Worm (Caenorhabditis elegans): ENCODE results near the gene Y43F8B.28.

Gene Y43F8B.28

DNA sequence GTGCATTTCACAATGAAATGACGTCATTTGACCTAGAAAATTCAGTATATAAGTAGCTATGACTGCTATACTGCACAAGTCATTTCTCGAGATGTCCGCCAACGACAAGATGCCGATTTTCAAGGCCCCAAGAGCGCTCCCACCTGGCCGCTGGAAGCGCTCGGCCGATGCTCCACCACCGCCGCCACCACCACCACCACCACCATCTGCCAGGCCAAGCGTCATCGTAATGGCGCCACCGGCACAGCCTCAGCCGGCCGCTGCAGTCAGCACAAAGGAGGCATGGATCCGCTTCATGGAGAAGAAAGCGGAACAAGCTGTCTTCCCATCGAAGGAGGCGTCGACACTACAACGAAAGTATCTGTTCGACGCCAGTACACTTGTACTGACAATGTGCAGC, at the start of gene Y43F8B.28:
Gene Y43F8B.28 (plus strand): TSS at position 59 of the 400 bp plus-strand sequence.
- TF ChIP-seq set-16 (GFP tag; IDR thresholded peaks at IDR 0.05) (peak; percentile 95), rbr-2 (tag; optimal IDR thresholded peaks at IDR 0.05) (no peak)

DNA sequence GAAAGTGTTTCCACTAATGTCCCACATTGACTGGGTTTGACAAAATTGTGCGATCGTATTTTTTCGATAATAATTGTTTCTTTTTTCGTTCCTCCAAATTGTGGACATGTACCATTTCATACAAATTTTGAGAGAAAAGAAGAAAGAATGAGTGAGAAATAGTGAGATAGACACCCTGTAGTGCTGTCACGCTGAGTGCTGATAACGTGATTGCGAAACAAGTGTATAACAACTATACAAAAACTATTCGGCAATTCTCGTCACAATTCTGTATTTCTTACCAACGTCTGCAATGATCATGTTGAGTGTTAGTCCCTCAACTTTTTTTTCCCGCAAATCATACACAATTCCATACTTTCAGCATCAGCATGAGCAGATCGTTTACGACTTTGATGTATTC, 48.8 kb upstream of the Y43F8B.28 start, which contains the start of gene C25F9.14:
Gene C25F9.14 (plus strand): TSS at position 178 of the 400 bp plus-strand sequence.
- TF ChIP-seq saeg-2 (GFP tag; IDR thresholded peaks at IDR 0.05) (no peak), arid-1 (GFP tag; conservative IDR thresholded peaks at IDR 0.05) (no peak), F37D6.2 (tag; optimal IDR thresholded peaks at IDR 0.05) (no peak), nhr-102 (tag; optimal IDR thresholded peaks at IDR 0.05) (no peak), nhr-28 (tag; optimal IDR thresholded peaks at IDR 0.05) (peak; percentile 59), dmd-6 (GFP tag; IDR thresholded peaks at IDR 0.05) (0 out of 2 replicates have a peak, but pooled peaks have one; percentile 17), nhr-41 (GFP tag; IDR thresholded peaks at IDR 0.05) (no peak), zag-1 (tag; optimal IDR thresholded peaks at IDR 0.05) (no peak), vab-7 (GFP tag; IDR thresholded peaks at IDR 0.05) (no peak), hlh-11 (tag; optimal IDR thresholded peaks at IDR 0.05) (peak; percentile 12), nhr-111 (GFP tag; optimal IDR thresholded peaks at IDR 0.05) (no peak), nhr-11 (tag; optimal IDR thresholded peaks at IDR 0.05) (no peak), zfp-3 (GFP tag; conservative IDR thresholded peaks at IDR 0.05) (no peak), mdt-29 (GFP tag; IDR thresholded peaks at IDR 0.05) (no peak), daf-12 (tag; optimal IDR thresholded peaks at IDR 0.05) (no peak), tag-97 (GFP tag; IDR thresholded peaks at IDR 0.05) (no peak), daf-16 (GFP tag; optimal IDR thresholded peaks at IDR 0.05) (no peak), daf-16 (tag; optimal IDR thresholded peaks at IDR 0.05) (peak; percentile 17), ZK546.5 (tag; optimal IDR thresholded peaks at IDR 0.05) (no peak), nhr-10 (tag; optimal IDR thresholded peaks at IDR 0.05) (no peak), hlh-30 (tag; optimal IDR thresholded peaks at IDR 0.05; ENCODE audit: insufficient read depth) (peak; percentile 20), hif-1 (tag; optimal IDR thresholded peaks at IDR 0.05) (no peak), mdl-1 (tag; optimal IDR thresholded peaks at IDR 0.05) (no peak), nhr-25 (tag; optimal IDR thresholded peaks at IDR 0.05; ENCODE audit: borderline replicate concordance, insufficient read depth) (no peak), rbr-2 (tag; optimal IDR thresholded peaks at IDR 0.05) (no peak), gei-8 (GFP tag; optimal IDR thresholded peaks at IDR 0.05) (no peak), pqm-1 (tag; optimal IDR thresholded peaks at IDR 0.05) (peak; percentile 56), nhr-76 (tag; optimal IDR thresholded peaks at IDR 0.05) (no peak), spr-3 (GFP tag; optimal IDR thresholded peaks at IDR 0.05) (no peak), ztf-11 (tag; optimal IDR thresholded peaks at IDR 0.05) (no peak), ceh-44 (GFP tag; IDR thresholded peaks at IDR 0.05) (no peak), unc-39 (tag; optimal IDR thresholded peaks at IDR 0.05) (no peak), mep-1 (tag; optimal IDR thresholded peaks at IDR 0.05) (no peak), lin-1 (GFP tag; IDR thresholded peaks at IDR 0.05) (no peak), sdz-12 (GFP tag; optimal IDR thresholded peaks at IDR 0.05) (no peak), madf-9 (GFP tag; conservative IDR thresholded peaks at IDR 0.05) (no peak), mxl-3 (GFP tag; optimal IDR thresholded peaks at IDR 0.05) (peak; percentile 19), ceh-32 (tag; optimal IDR thresholded peaks at IDR 0.05; ENCODE audit: poor library complexity) (no peak), lsy-2 (tag; optimal IDR thresholded peaks at IDR 0.05) (no peak), fos-1 (tag; optimal IDR thresholded peaks at IDR 0.05) (no peak)

All from whole organism, L4 larva.